Fruit fly (Drosophila melanogaster): ENCODE results near the gene g.

dm6 chrX:13762372-13762883 lies 26.4 kb upstream of the g start, which contains the start of gene rdgB:
- no peak for TF ChIP-seq Dll (optimal IDR thresholded peaks at IDR 0.05)
- TF ChIP-seq usp (GFP tag; optimal IDR thresholded peaks at IDR 0.05): no peak
- TF ChIP-seq CG8478 (optimal IDR thresholded peaks at IDR 0.05): no peak
- no peak for TF ChIP-seq psq (optimal IDR thresholded peaks at IDR 0.05)
- no peak for TF ChIP-seq pan (optimal IDR thresholded peaks at IDR 0.05)
